Fruit fly (Drosophila melanogaster): ENCODE results near the gene CG15186.

CG15186 gene

dm6 chr3R:6457055-6457391 is 21.1 kb upstream of the CG15186 start, which contains the start of gene Zif (continued):
- no peak for TF ChIP-seq ss (GFP tag; optimal IDR thresholded peaks at IDR 0.05)
- peak; percentile 30 for TF ChIP-seq Sox14 (GFP tag; optimal IDR thresholded peaks at IDR 0.05)
- TF ChIP-seq Eip75B (GFP tag; optimal IDR thresholded peaks at IDR 0.05) = no peak
- TF ChIP-seq Gug (GFP tag; IDR thresholded peaks at IDR 0.05) = 0 out of 2 replicates have a peak, but pooled peaks have one; percentile 29
- no peak for TF ChIP-seq CG32006 (GFP tag; optimal IDR thresholded peaks at IDR 0.05)
- no peak; the same call in 1 of the 2 replicates for TF ChIP-seq CG11294 (GFP tag; IDR thresholded peaks at IDR 0.05)
- no peak for TF ChIP-seq CG11762 (GFP tag; optimal IDR thresholded peaks at IDR 0.05; ENCODE audit: insufficient read depth)
- TF ChIP-seq cyc (GFP tag; optimal IDR thresholded peaks at IDR 0.05) = peak; percentile 43
- no peak for TF ChIP-seq fd59A (GFP tag; optimal IDR thresholded peaks at IDR 0.05)
- no peak for TF ChIP-seq CG3919 (GFP tag; optimal IDR thresholded peaks at IDR 0.05)
- TF ChIP-seq CG31627 (GFP tag; optimal IDR thresholded peaks at IDR 0.05) = peak; percentile 64
- no peak for TF ChIP-seq fkh (GFP tag; optimal IDR thresholded peaks at IDR 0.05)
- no peak for TF ChIP-seq svp (GFP tag)
- peak; percentile 17 for TF ChIP-seq CG11902 (GFP tag; optimal IDR thresholded peaks at IDR 0.05)
- TF ChIP-seq Smox (GFP tag; optimal IDR thresholded peaks at IDR 0.05) = no peak
- TF ChIP-seq CG8319 (GFP tag; optimal IDR thresholded peaks at IDR 0.05) = no peak
- no peak for TF ChIP-seq CG10631 (GFP tag; optimal IDR thresholded peaks at IDR 0.05)
- TF ChIP-seq CG9139 (GFP tag; optimal IDR thresholded peaks at IDR 0.05) = no peak
- TF ChIP-seq esn (GFP tag; optimal IDR thresholded peaks at IDR 0.05) = peak; percentile 61
- TF ChIP-seq Met (GFP tag; optimal IDR thresholded peaks at IDR 0.05) = no peak
- TF ChIP-seq OdsH (GFP tag; optimal IDR thresholded peaks at IDR 0.05) = peak; percentile 54
- TF ChIP-seq Ets96B (tag; optimal IDR thresholded peaks at IDR 0.05) = no peak
- TF ChIP-seq Lpt (GFP tag; optimal IDR thresholded peaks at IDR 0.05) = no peak
- TF ChIP-seq Hr38 (GFP tag; optimal IDR thresholded peaks at IDR 0.05) = no peak

DNA sequence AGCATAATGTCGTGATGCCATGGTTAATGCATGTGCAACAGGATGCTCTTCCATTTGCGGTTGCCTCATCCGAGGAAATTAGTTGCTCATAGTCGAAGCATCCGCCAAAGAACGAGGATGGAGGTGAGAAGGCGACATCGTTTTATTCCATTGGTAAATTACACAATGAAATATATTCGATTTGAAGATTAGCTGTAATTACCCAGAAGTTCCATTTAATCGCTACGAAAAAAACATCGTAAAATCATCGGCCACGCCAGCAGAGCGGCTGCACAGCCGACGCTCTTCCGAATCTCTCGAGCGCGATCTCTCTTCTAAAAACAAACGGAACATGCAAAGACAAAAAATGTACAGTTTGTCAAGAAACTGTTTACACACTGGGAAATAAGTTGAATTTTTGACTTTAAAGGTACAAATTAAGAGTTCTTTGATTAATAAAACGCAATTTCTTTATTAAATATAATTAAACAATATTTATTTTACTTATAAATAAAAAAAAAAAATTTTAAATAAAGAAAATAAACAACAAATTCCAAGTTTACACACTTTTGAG is 17.4 kb upstream of the CG15186 start:
- TF ChIP-seq fd59A (GFP tag; optimal IDR thresholded peaks at IDR 0.05) (no peak), eg (GFP tag; IDR thresholded peaks at IDR 0.05) (no peak), Hr39 (GFP tag; optimal IDR thresholded peaks at IDR 0.05) (no peak), CG11762 (GFP tag; optimal IDR thresholded peaks at IDR 0.05; ENCODE audit: insufficient read depth) (no peak), CG15336 (GFP tag; IDR thresholded peaks at IDR 0.05) (no peak), ss (GFP tag; optimal IDR thresholded peaks at IDR 0.05) (no peak)

dm6 chr3R:6462978-6463377 is 15.1 kb upstream of the CG15186 start:
- TF ChIP-seq net (GFP tag; optimal IDR thresholded peaks at IDR 0.05) (no peak), Eip75B (GFP tag; optimal IDR thresholded peaks at IDR 0.05) (no peak), Ets21C (GFP tag; optimal IDR thresholded peaks at IDR 0.05) (no peak), Hr4 (GFP tag; optimal IDR thresholded peaks at IDR 0.05) (no peak), ss (GFP tag; optimal IDR thresholded peaks at IDR 0.05) (no peak), CG9139 (GFP tag; optimal IDR thresholded peaks at IDR 0.05) (no peak), lz (GFP tag; optimal IDR thresholded peaks at IDR 0.05) (no peak), Sox102F (GFP tag; optimal IDR thresholded peaks at IDR 0.05) (no peak), CG31627 (GFP tag; optimal IDR thresholded peaks at IDR 0.05) (no peak)

DNA sequence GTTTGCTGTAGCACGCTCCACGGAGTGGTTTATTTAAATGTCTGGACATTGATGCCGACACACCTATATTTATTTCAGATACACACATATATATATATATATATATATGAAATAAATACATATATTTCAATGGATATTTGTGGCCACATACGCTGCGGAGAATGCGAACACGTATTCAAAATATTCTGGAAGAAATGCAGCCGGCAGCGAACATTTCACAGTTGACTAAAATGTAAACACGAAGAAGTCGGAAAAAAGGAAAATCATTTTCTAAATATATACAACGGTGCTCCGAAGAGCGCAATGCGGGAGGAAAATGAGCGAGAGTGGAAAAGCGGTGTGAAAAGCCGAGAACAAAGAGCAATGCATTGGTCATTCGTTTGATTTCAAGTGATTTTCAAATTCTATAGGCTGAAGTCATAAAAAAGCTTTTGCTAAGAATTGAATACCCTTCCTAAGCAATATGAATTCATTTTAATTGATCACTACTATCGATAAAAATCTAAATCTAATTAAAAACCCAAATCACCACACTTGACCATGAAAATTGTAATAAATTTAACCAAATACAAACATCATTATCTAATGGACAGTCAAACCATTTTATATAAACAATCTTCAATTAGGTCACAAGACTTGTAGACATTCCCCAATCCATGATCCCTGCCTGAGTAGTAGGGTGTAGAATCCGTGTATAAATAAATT is 10.3 kb upstream of the CG15186 start:
- TF ChIP-seq CG15336 (GFP tag; IDR thresholded peaks at IDR 0.05) (peak; percentile 72), net (GFP tag; optimal IDR thresholded peaks at IDR 0.05) (peak; percentile 20), Eip78C (GFP tag) (peak; percentile 34), svp (GFP tag) (peak; percentile 31), CG6276 (GFP tag; optimal IDR thresholded peaks at IDR 0.05) (peak; percentile 49), Hr4 (GFP tag; optimal IDR thresholded peaks at IDR 0.05) (peak; percentile 65), Sox14 (GFP tag; optimal IDR thresholded peaks at IDR 0.05) (peak; percentile 22), salr (GFP tag; optimal IDR thresholded peaks at IDR 0.05) (peak in 1 of 2 experiments; percentile 66), CG32006 (GFP tag; optimal IDR thresholded peaks at IDR 0.05) (peak; percentile 64), CG34406 (GFP tag; optimal IDR thresholded peaks at IDR 0.05) (no peak), CG6808 (GFP tag; optimal IDR thresholded peaks at IDR 0.05) (no peak)

Data from whole organism, prepupa.